Fruit fly (Drosophila melanogaster) whole organism, embryonic: ENCODE data around the gene CG9961.

ENCODE experiments used
- Atf3 ChIP-seq: fragments of 200-800 bp; sonication (Bioruptor generic); optimal IDR thresholded peaks from 3 replicates; lab custom pipeline; 2016; ENCODE audit warnings: missing biosample characterization, missing genetic modification characterization
- CG17359 ChIP-seq: fragments of 200-800 bp; sonication (Bioruptor generic); optimal IDR thresholded peaks from 3 replicates; lab custom pipeline; 2018; ENCODE audit warnings: missing biosample characterization, mild to moderate bottlenecking, missing genetic modification characterization, moderate library complexity
- CG33213 ChIP-seq: fragments of 200-800 bp; sonication (Bioruptor generic); optimal IDR thresholded peaks from 3 replicates; lab custom pipeline; 2016; ENCODE audit warnings: missing biosample characterization, missing genetic modification characterization
- Dbx ChIP-seq: fragments of 200-800 bp; sonication (Bioruptor generic); IDR thresholded peaks from 3 replicates; pipeline ENCODE4 v1.3.6; 2022; ENCODE audit warnings: missing biosample characterization, missing genetic modification characterization
- H2.0 ChIP-seq: fragments of 200-800 bp; sonication (Bioruptor generic); IDR thresholded peaks from 2 replicates; pipeline ENCODE4 v1.3.6; 2022; ENCODE audit warnings: missing biosample characterization, missing genetic modification characterization
- HLHmδ ChIP-seq: fragments of 200-800 bp; sonication (Bioruptor generic); optimal IDR thresholded peaks from 2 replicates; lab custom pipeline; 2018; ENCODE audit warnings: missing biosample characterization, mild to moderate bottlenecking, missing genetic modification characterization, moderate library complexity
- NK7.1 ChIP-seq: fragments of 200-800 bp; sonication (Bioruptor generic); optimal IDR thresholded peaks from 3 replicates; lab custom pipeline; 2016; ENCODE audit warnings: missing biosample characterization, missing genetic modification characterization
- Nf-YA ChIP-seq: fragments of 200-800 bp; sonication (Bioruptor generic); IDR thresholded peaks from 2 replicates; pipeline ENCODE4 v1.3.6; 2022; ENCODE audit warnings: missing biosample characterization, missing genetic modification characterization
- kay ChIP-seq: fragments of 200-800 bp; sonication (Bioruptor generic); optimal IDR thresholded peaks from 2 replicates; lab custom pipeline; 2016; ENCODE audit warnings: missing biosample characterization, missing genetic modification characterization
- org-1 ChIP-seq: fragments of 200-800 bp; sonication (Bioruptor generic); optimal IDR thresholded peaks from 2 replicates; lab custom pipeline; 2017; ENCODE audit warnings: missing biosample characterization, missing genetic modification characterization
- phol ChIP-seq: fragments of 200-800 bp; sonication (Bioruptor generic); optimal IDR thresholded peaks from 3 replicates; lab custom pipeline; 2018; ENCODE audit warnings: missing biosample characterization, mild to moderate bottlenecking, missing genetic modification characterization, moderate library complexity

DNA sequence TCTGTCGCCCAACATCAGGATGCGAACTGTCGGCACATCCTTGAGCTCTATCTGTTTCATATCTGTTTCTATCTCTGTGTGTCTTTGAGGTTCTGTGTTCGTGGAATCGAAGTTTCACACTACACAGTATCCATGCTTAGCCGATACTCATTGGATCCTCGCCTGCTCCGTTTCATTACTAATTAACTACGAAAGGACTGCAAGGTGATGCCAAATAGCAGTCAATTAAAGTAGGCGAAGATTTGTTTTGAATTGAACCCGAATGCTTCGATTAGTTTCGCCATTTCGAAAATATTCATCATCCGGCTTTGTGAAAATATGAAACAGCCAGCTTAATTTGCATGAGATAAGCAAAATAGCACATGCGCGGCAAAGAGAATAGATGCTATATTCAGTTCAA, 26.9 kb upstream of the CG9961 start, which contains the start of gene CG15399:
- TF ChIP-seq CG17359 (tag; lab: Kevin White, UChicago) (no peak), Nf-YA (GFP tag; lab: Robert Waterston, UW) (no peak), HLHmδ (GFP tag; lab: Kevin White, UChicago) (no peak), phol (tag; lab: Kevin White, UChicago) (no peak), CG33213 (GFP tag; lab: Kevin White, UChicago) (no peak), Atf3 (GFP tag; lab: Kevin White, UChicago) (no peak), Dbx (GFP tag; lab: Robert Waterston, UW) (no peak), kay (GFP tag; lab: Kevin White, UChicago) (no peak), H2.0 (no peak), NK7.1 (GFP tag; lab: Kevin White, UChicago) (no peak), org-1 (GFP tag; lab: Kevin White, UChicago) (no peak)
